Fruit fly (Drosophila melanogaster) S2 (cell line): Measurements from ENCODE around the gene PGAP5.

Source experiments
- CG8478 ChIP-seq: fragments of >200 bp; optimal IDR thresholded peaks from 2 replicates; lab custom pipeline; 2018
- CTCF ChIP-seq, 2 experiments: fragments of >200 bp; optimal IDR thresholded peaks; 2 replicates each; lab custom pipeline; 2018

DNA sequence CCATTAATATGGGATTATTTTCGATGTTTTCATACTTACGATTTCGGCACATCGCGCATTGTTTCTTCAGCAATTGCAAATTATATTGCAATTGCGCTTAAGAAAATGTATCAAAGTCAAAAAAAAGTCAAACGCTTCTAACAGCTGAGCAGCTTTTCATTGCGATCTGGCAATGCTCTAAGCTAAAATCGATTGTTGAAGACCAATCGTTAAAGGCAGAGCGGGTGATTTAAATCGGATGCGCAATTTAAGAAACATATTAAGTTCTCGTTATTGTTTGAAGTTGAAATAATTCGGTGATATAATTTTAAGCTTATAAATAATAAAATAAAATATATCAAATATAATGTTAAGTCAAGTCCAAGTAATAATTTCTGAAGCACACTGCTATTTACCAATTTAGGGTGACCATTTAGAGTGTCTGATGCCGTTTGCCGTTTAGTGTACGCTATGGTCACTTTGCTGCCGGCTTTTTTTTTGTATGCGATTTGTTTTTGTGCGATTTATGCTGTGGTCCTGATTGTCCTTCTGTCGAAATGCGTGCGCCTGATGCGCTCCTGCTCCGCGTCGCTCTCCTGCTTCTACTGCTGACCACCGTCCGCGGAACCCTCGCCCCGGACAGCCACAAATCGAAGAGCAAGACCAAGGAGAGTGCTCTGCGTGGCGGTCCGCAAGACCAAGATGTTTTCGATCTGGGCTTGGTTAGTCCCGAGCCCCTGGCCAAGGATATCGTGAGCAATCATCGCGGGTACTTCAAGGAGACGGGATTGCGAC, 1.7 kb upstream of the PGAP5 start, which contains the start of the genes CG8475 and CG8460:
- TF ChIP-seq CG8478 (lab: Kevin White, UChicago) (no peak), CTCF (optimal IDR thresholded peaks at IDR 0.05; lab: Kevin White, UChicago) (no peak)
